Worm (Caenorhabditis elegans): ENCODE results near the gene irld-18.

ce11 chrIV:14554788-14555187, 26.1 kb downstream of the irld-18 start, which contains the start of gene Y57G11B.6:
- TF ChIP-seq syd-9 (tag; optimal IDR thresholded peaks at IDR 0.05) (no peak), ama-1 (optimal IDR thresholded peaks at IDR 0.05) (no peak), hlh-30 (tag; optimal IDR thresholded peaks at IDR 0.05; ENCODE audit: insufficient read depth) (no peak), Y22D7AL.16 (tag; optimal IDR thresholded peaks at IDR 0.05) (no peak), ceh-31 (tag; optimal IDR thresholded peaks at IDR 0.05) (no peak), gmeb-2 (tag; optimal IDR thresholded peaks at IDR 0.05) (no peak), ceh-19 (GFP tag; optimal IDR thresholded peaks at IDR 0.05) (no peak), tbx-2 (tag; optimal IDR thresholded peaks at IDR 0.05) (no peak), dmd-4 (tag; optimal IDR thresholded peaks at IDR 0.05; ENCODE audit: borderline replicate concordance) (no peak)
